Worm (Caenorhabditis elegans) whole organism, late embryonic: Measurements from ENCODE around the gene fipr-10.

ENCODE experiments used
- ceh-9 ChIP-seq: sonication (generic microtip); optimal IDR thresholded peaks from 2 replicates; lab custom pipeline; 2016; ENCODE audit warnings: mild to moderate bottlenecking, missing genetic modification characterization, inconsistent platforms, missing compliant biosample characterization
- dmd-4 ChIP-seq: sonication (generic microtip); optimal IDR thresholded peaks from 2 replicates; lab custom pipeline; 2016; ENCODE audit warnings: borderline replicate concordance, missing genetic modification characterization, missing compliant biosample characterization
- dve-1 ChIP-seq: sonication (generic microtip); optimal IDR thresholded peaks from 2 replicates; lab custom pipeline; 2017; ENCODE audit warnings: antibody characterized with exemption, mild to moderate bottlenecking, missing genetic modification characterization, missing compliant biosample characterization
- nhr-232 ChIP-seq: sonication (generic microtip); optimal IDR thresholded peaks from 2 replicates; lab custom pipeline; 2016; ENCODE audit warnings: missing genetic modification characterization, missing compliant biosample characterization
- syd-9 ChIP-seq: sonication (generic microtip); optimal IDR thresholded peaks from 2 replicates; lab custom pipeline; 2016; ENCODE audit warnings: mild to moderate bottlenecking, missing genetic modification characterization, moderate library complexity, missing compliant biosample characterization

- TF ChIP-seq syd-9 (tag; lab: Kevin White, UChicago): no peak
- TF ChIP-seq ceh-9 (tag; lab: Kevin White, UChicago): no peak
- no peak for TF ChIP-seq nhr-232 (tag; lab: Kevin White, UChicago)
- TF ChIP-seq dve-1 (tag; lab: Kevin White, UChicago): no peak
- no peak for TF ChIP-seq dmd-4 (tag; lab: Kevin White, UChicago)
These were observed 34.6 kb upstream of the fipr-10 start, which contains the start of gene srab-26 for ce11 chrV:9879404-9879803.
